Worm (Caenorhabditis elegans) whole organism, young adult: ENCODE results near the gene rbm-39.

ENCODE experiments used
- C06A6.2 ChIP-seq: fragments of 200-800 bp; sonication (Bioruptor generic); conservative IDR thresholded peaks from 2 replicates; pipeline ENCODE4 v1.3.6; 2022; ENCODE audit warnings: missing genetic modification characterization, missing compliant biosample characterization
- F49E8.2 ChIP-seq: sonication (generic microtip); optimal IDR thresholded peaks from 3 replicates; lab custom pipeline; 2017; ENCODE audit warnings: missing genetic modification characterization, mild to moderate bottlenecking, missing compliant biosample characterization, antibody characterized with exemption, moderate library complexity; ENCODE audit not compliant: insufficient read depth
- akir-1 ChIP-seq: fragments of 200-800 bp; sonication (Bioruptor generic); optimal IDR thresholded peaks from 2 replicates; lab custom pipeline; 2018; ENCODE audit warnings: mild to moderate bottlenecking, missing genetic modification characterization, moderate library complexity, missing compliant biosample characterization
- ama-1 ChIP-seq, 3 experiments: fragments of 150-350 bp in 1 of 3; sonication (generic microtip) in 2 of 3; optimal IDR thresholded peaks; 2 replicates each; lab custom pipeline; 2014 to 2018; ENCODE audit warnings: missing biosample characterization in 2 of 3, missing genetic modification characterization in 2 of 3, missing genetic modification reagents in 2 of 3
- efl-1 ChIP-seq: fragments of 150-350 bp; optimal IDR thresholded peaks from 2 replicates; lab custom pipeline; 2014; ENCODE audit warnings: missing biosample characterization, missing genetic modification reagents, missing genetic modification characterization
- rcor-1 ChIP-seq: fragments of 200-800 bp; sonication (Bioruptor generic); IDR thresholded peaks from 2 replicates; pipeline ENCODE4 v1.3.6; 2022; ENCODE audit warnings: missing genetic modification reagents, missing genetic modification characterization, missing compliant biosample characterization
- snpc-4 ChIP-seq, 5 experiments: fragments of 150-350 bp in 1 of 5; sonication (generic microtip) in 4 of 5; optimal IDR thresholded peaks; 2 replicates each; lab custom pipeline; 2014 to 2018; ENCODE audit warnings: missing genetic modification characterization in 5 of 5, missing biosample characterization in 3 of 5, antibody characterized with exemption in 2 of 5, mild to moderate bottlenecking in 2 of 5, missing compliant biosample characterization in 2 of 5, missing genotype in 2 of 5, moderate library complexity in 2 of 5, missing genetic modification reagents in 1 of 5
- ztf-18 ChIP-seq: sonication (generic microtip); optimal IDR thresholded peaks from 2 replicates; lab custom pipeline; 2016; ENCODE audit warnings: missing genotype, mild to moderate bottlenecking, missing genetic modification characterization, missing compliant biosample characterization

DNA sequence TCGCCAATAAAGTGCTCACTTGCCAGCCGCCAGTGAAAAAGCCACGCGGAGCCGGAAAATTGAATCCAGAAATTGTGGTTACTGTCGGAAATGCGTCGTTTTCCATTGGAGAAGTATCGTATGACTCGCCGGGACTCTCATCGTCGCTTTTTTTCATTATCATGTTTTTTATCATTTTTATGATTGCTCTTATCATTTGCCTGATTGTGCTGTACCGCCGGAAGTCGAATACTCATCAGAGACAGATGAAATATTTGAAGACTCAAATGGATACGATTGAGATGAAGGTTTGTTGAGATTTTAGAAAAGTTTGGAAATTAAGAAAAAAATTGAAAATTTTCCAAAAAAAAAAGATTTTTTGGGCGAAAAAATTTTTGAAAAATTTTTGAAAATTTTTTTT lies 36.1 kb upstream of the rbm-39 start:
- TF ChIP-seq ama-1 (optimal IDR thresholded peaks at IDR 0.05; lab: Kevin White, UChicago) (no peak), ama-1 (GFP tag; optimal IDR thresholded peaks at IDR 0.05; lab: Kevin White, UChicago) (no peak), akir-1 (GFP tag; lab: Kevin White, UChicago) (no peak), F49E8.2 (tag; lab: Kevin White, UChicago) (no peak), ztf-18 (no peak), rcor-1 (no peak), snpc-4 (GFP tag; optimal IDR thresholded peaks at IDR 0.05; lab: Kevin White, UChicago) (no peak), snpc-4 (tag; optimal IDR thresholded peaks at IDR 0.05; lab: Kevin White, UChicago) (no peak), C06A6.2 (GFP tag; lab: Robert Waterston, UW) (no peak), efl-1 (GFP tag; lab: Kevin White, UChicago) (no peak)
